In the genomic region with DNA sequence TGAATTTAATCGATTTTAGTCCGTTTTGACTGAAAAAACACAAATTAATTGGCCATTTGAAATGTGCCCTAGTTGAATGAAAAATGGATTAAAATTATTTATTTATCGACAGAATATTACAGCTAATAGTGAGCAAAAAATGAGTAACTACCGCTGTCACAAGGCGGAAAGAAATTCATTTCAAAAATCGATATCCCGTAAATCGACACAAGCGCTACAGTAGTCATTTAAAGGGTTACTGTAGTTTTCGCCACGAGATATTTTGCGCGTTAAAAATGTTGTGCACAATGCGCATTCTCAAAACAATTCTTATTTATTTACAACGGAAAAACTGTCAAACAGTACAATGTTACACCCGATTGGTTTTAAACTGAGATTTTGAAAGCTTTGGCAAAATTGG, we compare ENCODE assay signal across 2 worm cellular contexts.
TF ChIP-seq lines count a peak whose summit lies in the region.

No protein-coding gene starts in this region.

TF ChIP-seq in whole organism, L4 larva, 104 proteins besides CTCF, POLR2A, EP300 and RAD21:
- peak; percentile 53 for TF ChIP-seq aha-1 (tag; lab: Kevin White, UChicago)
- no peak for TF ChIP-seq nhr-237 (tag; optimal IDR thresholded peaks at IDR 0.05; lab: Kevin White, UChicago)
- no peak for TF ChIP-seq daf-16 (GFP tag; optimal IDR thresholded peaks at IDR 0.05; lab: Kevin White, UChicago)
- TF ChIP-seq daf-16 (tag; optimal IDR thresholded peaks at IDR 0.05; lab: Kevin White, UChicago): no peak
- TF ChIP-seq mep-1 (tag; optimal IDR thresholded peaks at IDR 0.05; lab: Kevin White, UChicago): peak; percentile 5
- TF ChIP-seq lsy-2 (tag; optimal IDR thresholded peaks at IDR 0.05; lab: Kevin White, UChicago): peak in 1 of 2 experiments; percentile 8
- TF ChIP-seq R02D3.7 (tag; optimal IDR thresholded peaks at IDR 0.05; lab: Kevin White, UChicago): peak; percentile 9
- TF ChIP-seq snpc-1.2 (GFP tag; IDR thresholded peaks at IDR 0.05; lab: Robert Waterston, UW): 0 out of 2 replicates have a peak, but pooled peaks have one; percentile 43
- TF ChIP-seq lin-38 (GFP tag; IDR thresholded peaks at IDR 0.05; lab: Robert Waterston, UW): peak; percentile 41

TF ChIP-seq in whole organism, young adult, 124 proteins besides CTCF, POLR2A, EP300 and RAD21:
- TF ChIP-seq snpc-4 (GFP tag; optimal IDR thresholded peaks at IDR 0.05; lab: Kevin White, UChicago) (no peak), snpc-4 (tag; optimal IDR thresholded peaks at IDR 0.05; lab: Kevin White, UChicago) (peak in 1 of 4 experiments; percentile 83), madf-3 (GFP tag; IDR thresholded peaks at IDR 0.05; lab: Robert Waterston, UW) (no peak), tbp1 (GFP tag; optimal IDR thresholded peaks at IDR 0.05; lab: Kevin White, UChicago) (peak; percentile 7), ztf-25 (GFP tag; IDR thresholded peaks at IDR 0.05; lab: Robert Waterston, UW) (no peak), F37B4.10 (GFP tag; IDR thresholded peaks at IDR 0.05; lab: Robert Waterston, UW) (no peak), zim-3 (tag; optimal IDR thresholded peaks at IDR 0.05; lab: Kevin White, UChicago) (no peak), F23B12.7 (tag; optimal IDR thresholded peaks at IDR 0.05; lab: Kevin White, UChicago; ENCODE audit: insufficient read depth) (no peak), tbx-9 (tag; optimal IDR thresholded peaks at IDR 0.05; lab: Kevin White, UChicago; ENCODE audit: borderline replicate concordance) (no peak), fkh-3 (tag; optimal IDR thresholded peaks at IDR 0.05; lab: Kevin White, UChicago) (no peak), F39B2.1 (GFP tag; IDR thresholded peaks at IDR 0.05; lab: Robert Waterston, UW) (no peak), F33H1.4 (GFP tag; IDR thresholded peaks at IDR 0.05; lab: Robert Waterston, UW) (peak; percentile 46; the same call in 1 of the 2 replicates), lsl-1 (GFP tag; optimal IDR thresholded peaks at IDR 0.05; lab: Kevin White, UChicago) (peak; percentile 75), F49E8.2 (tag; optimal IDR thresholded peaks at IDR 0.05; lab: Kevin White, UChicago; ENCODE audit: insufficient read depth) (no peak), let-526 (GFP tag; IDR thresholded peaks at IDR 0.05; lab: Robert Waterston, UW) (no peak)
